Worm (Caenorhabditis elegans) whole organism, mixed stage, embryonic: ENCODE results near the gene exc-12.

ENCODE experiments used
- M03D4.4 ChIP-seq: sonication (generic microtip); optimal IDR thresholded peaks from 2 replicates; lab custom pipeline; 2017; ENCODE audit warnings: mild to moderate bottlenecking, missing genetic modification characterization, missing compliant biosample characterization
- elt-1 ChIP-seq: sonication (generic microtip); optimal IDR thresholded peaks from 2 replicates; lab custom pipeline; 2017; ENCODE audit warnings: missing genetic modification characterization, mild to moderate bottlenecking, missing compliant biosample characterization, antibody characterized with exemption, moderate library complexity, borderline replicate concordance; ENCODE audit not compliant: insufficient read depth
- ham-2 ChIP-seq: fragments of 200-800 bp; sonication (Bioruptor generic); optimal IDR thresholded peaks from 2 replicates; lab custom pipeline; 2018; ENCODE audit warnings: mild to moderate bottlenecking, missing genetic modification characterization, missing compliant biosample characterization
- nhr-76 ChIP-seq: sonication (generic microtip); optimal IDR thresholded peaks from 2 replicates; lab custom pipeline; 2017; ENCODE audit warnings: missing biosample characterization, missing genetic modification characterization

DNA sequence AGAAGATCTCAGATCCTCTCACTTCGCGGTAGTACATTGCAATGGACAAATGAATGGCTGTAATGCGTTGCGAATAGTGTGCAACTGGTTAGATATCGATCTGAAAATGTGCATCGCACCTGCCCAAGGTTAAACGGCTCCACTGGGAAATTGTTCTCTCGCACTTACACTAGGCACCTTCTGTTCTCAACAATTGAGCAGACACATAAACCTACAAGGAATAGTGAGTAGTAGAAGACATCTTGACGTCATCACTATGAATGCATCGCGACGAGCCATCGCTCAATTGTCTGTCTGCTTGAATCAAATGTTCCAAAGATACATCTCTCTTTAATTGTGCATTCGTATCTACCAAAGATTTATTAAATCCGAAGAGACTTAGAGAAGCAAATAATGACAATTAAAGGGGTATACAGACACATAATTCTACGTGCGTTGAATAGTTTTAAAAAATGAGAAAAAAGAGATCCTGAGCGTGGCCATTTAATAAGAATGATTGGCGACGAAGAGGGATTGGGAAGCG, 7.2 kb downstream of the exc-12 start, which contains the start of gene T05D4.2:
- TF ChIP-seq M03D4.4 (tag; lab: Kevin White, UChicago): no peak
- no peak for TF ChIP-seq elt-1 (tag; lab: Kevin White, UChicago)
- no peak for TF ChIP-seq nhr-76
- no peak for TF ChIP-seq ham-2 (GFP tag; lab: Kevin White, UChicago)
